Worm (Caenorhabditis elegans): ENCODE results near the gene srh-239.

- no peak for TF ChIP-seq mbf-1 (tag; optimal IDR thresholded peaks at IDR 0.05)
- no peak for TF ChIP-seq R02D3.7 (tag; optimal IDR thresholded peaks at IDR 0.05)
- no peak for TF ChIP-seq ceh-16 (tag; optimal IDR thresholded peaks at IDR 0.05)
- no peak for TF ChIP-seq nhr-23 (tag; optimal IDR thresholded peaks at IDR 0.05)
- TF ChIP-seq elt-1 (tag; optimal IDR thresholded peaks at IDR 0.05) = no peak
- no peak for TF ChIP-seq zag-1 (tag; optimal IDR thresholded peaks at IDR 0.05)
- TF ChIP-seq lsy-2 (tag; optimal IDR thresholded peaks at IDR 0.05) = no peak
- TF ChIP-seq aly-2 (tag; optimal IDR thresholded peaks at IDR 0.05) = no peak
- no peak for TF ChIP-seq unc-39 (tag; optimal IDR thresholded peaks at IDR 0.05)
- TF ChIP-seq nhr-25 (tag; optimal IDR thresholded peaks at IDR 0.05) = no peak
- no peak for TF ChIP-seq snpc-4 (tag; optimal IDR thresholded peaks at IDR 0.05)
- TF ChIP-seq nhr-77 (tag; optimal IDR thresholded peaks at IDR 0.05) = no peak
- no peak for TF ChIP-seq ama-1 (optimal IDR thresholded peaks at IDR 0.05)
- no peak for TF ChIP-seq nhr-11 (tag; optimal IDR thresholded peaks at IDR 0.05)
These were observed 43.7 kb upstream of the srh-239 start, which contains the start of gene fbxa-135 for ce11 chrV:15401856-15402314.

All from whole organism, L2 larva.